Worm (Caenorhabditis elegans) whole organism, early embryonic: ENCODE data around the gene R52.4.

ENCODE experiments used
- B0310.2 ChIP-seq: sonication (generic microtip); optimal IDR thresholded peaks from 2 replicates; lab custom pipeline; 2016; ENCODE audit warnings: mild to moderate bottlenecking, missing genetic modification characterization, missing compliant biosample characterization
- F13C5.2 ChIP-seq: sonication (generic microtip); optimal IDR thresholded peaks from 2 replicates; lab custom pipeline; 2017; ENCODE audit warnings: mild to moderate bottlenecking, missing genetic modification characterization, inconsistent platforms, missing compliant biosample characterization
- aly-1 ChIP-seq: sonication (generic microtip); optimal IDR thresholded peaks from 2 replicates; lab custom pipeline; 2016; ENCODE audit warnings: missing genetic modification characterization, missing compliant biosample characterization
- ama-1 ChIP-seq: fragments of 150-350 bp; optimal IDR thresholded peaks from 2 replicates; lab custom pipeline; 2014
- ceh-13 ChIP-seq: fragments of 200-800 bp; sonication (Bioruptor generic); optimal IDR thresholded peaks from 2 replicates; lab custom pipeline; 2018; ENCODE audit warnings: mild to moderate bottlenecking, missing genetic modification characterization, missing compliant biosample characterization
- flt-1 ChIP-seq: fragments of 200-800 bp; sonication (Bioruptor generic); IDR thresholded peaks from 2 replicates; pipeline ENCODE4 v1.3.6; 2022; ENCODE audit warnings: missing genetic modification characterization, missing compliant biosample characterization
- hmg-4 ChIP-seq: fragments of 200-800 bp; sonication (Bioruptor generic); optimal IDR thresholded peaks from 2 replicates; lab custom pipeline; 2018; ENCODE audit warnings: mild to moderate bottlenecking, missing genetic modification characterization, missing compliant biosample characterization
- scrt-1 ChIP-seq: fragments of 200-800 bp; sonication (Bioruptor generic); IDR thresholded peaks from 2 replicates; pipeline ENCODE4 v1.3.6; 2022; ENCODE audit warnings: missing genetic modification characterization, missing compliant biosample characterization
- sea-1 ChIP-seq: fragments of 200-800 bp; sonication (Bioruptor generic); conservative IDR thresholded peaks from 2 replicates; pipeline ENCODE4 v1.3.6; 2022; ENCODE audit warnings: missing genetic modification characterization, missing compliant biosample characterization
- tra-4 ChIP-seq: sonication (generic microtip); optimal IDR thresholded peaks from 2 replicates; lab custom pipeline; 2017; ENCODE audit warnings: missing genetic modification characterization, missing compliant biosample characterization

- TF ChIP-seq ama-1 (lab: Kevin White, UChicago) (no peak), tra-4 (tag; lab: Kevin White, UChicago) (no peak), ceh-13 (no peak), B0310.2 (tag; lab: Kevin White, UChicago) (no peak), aly-1 (tag; lab: Kevin White, UChicago) (no peak), hmg-4 (no peak), sea-1 (GFP tag; lab: Robert Waterston, UW) (no peak), F13C5.2 (tag; lab: Kevin White, UChicago) (no peak), flt-1 (no peak), scrt-1 (no peak)
Observed at ce11 chrII:2146900-2147375, 38.7 kb upstream of the R52.4 start, which contains the start of gene C40A11.2.
